Fruit fly (Drosophila melanogaster) whole organism: ENCODE measurements around the gene CG42554.

Experiments used
- pan ChIP-seq: fragments of >200 bp; optimal IDR thresholded peaks from 2 replicates; lab custom pipeline; 2017
- psq ChIP-seq: fragments of >200 bp; optimal IDR thresholded peaks from 2 replicates; lab custom pipeline; 2017
- usp ChIP-seq: fragments of >200 bp; optimal IDR thresholded peaks from 2 replicates; lab custom pipeline; 2017; ENCODE audit warnings: missing biosample characterization, missing genetic modification characterization, mixed read lengths

DNA sequence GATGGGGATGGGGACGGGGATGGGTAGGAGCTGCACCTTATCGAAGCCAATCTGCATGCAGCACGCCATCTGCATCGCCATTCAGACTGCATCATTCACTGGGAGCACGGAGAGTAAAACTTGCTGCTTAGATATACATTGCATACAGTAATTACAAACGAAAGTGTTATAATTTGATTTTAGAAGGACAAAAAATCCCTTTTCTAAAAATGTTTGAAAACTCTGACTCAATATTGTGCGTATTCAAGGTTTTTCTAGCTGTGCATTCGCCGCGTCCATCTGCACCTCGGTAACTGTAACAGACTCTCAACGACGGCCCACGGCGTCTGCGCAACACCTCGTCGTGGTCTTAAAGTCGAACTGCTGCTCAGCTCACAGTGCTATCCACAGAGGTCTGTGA lies 47.8 kb upstream of the CG42554 start:
- no peak for TF ChIP-seq pan
- no peak for TF ChIP-seq usp
- TF ChIP-seq psq (lab: Kevin White, UChicago), result no peak
